Fruit fly (Drosophila melanogaster) whole organism, embryonic: ENCODE measurements around the gene pbl.

Source experiments
- CG10431 ChIP-seq: fragments of 200-800 bp; sonication (Bioruptor generic); optimal IDR thresholded peaks from 3 replicates; lab custom pipeline; 2018; ENCODE audit warnings: missing biosample characterization, mild to moderate bottlenecking, missing genetic modification characterization
- CG11093 ChIP-seq: fragments of 200-800 bp; sonication (Bioruptor generic); IDR thresholded peaks from 3 replicates; pipeline ENCODE4 v1.3.6; 2022; ENCODE audit warnings: missing biosample characterization, missing genetic modification characterization
- CG14710 ChIP-seq: fragments of 200-800 bp; sonication (Bioruptor generic); optimal IDR thresholded peaks from 3 replicates; lab custom pipeline; 2019; ENCODE audit warnings: missing biosample characterization, mild to moderate bottlenecking, missing genetic modification characterization, moderate library complexity
- CG18011 ChIP-seq: fragments of 200-800 bp; sonication (Bioruptor generic); optimal IDR thresholded peaks from 2 replicates; lab custom pipeline; 2017; ENCODE audit warnings: missing biosample characterization, missing genetic modification characterization, mild to moderate bottlenecking, moderate library complexity, missing genotype
- CG18262 ChIP-seq: fragments of 200-800 bp; optimal IDR thresholded peaks from 3 replicates; lab custom pipeline; 2019; ENCODE audit warnings: missing biosample characterization, mild to moderate bottlenecking, missing genetic modification characterization, moderate library complexity
- CG2712 ChIP-seq: fragments of 200-800 bp; optimal IDR thresholded peaks from 3 replicates; lab custom pipeline; 2019; ENCODE audit warnings: missing biosample characterization, mild to moderate bottlenecking, missing genetic modification characterization, moderate library complexity
- CG32767 ChIP-seq: fragments of 200-800 bp; sonication (Bioruptor generic); IDR thresholded peaks from 2 replicates; pipeline ENCODE4 v1.3.6; 2022; ENCODE audit warnings: missing biosample characterization, missing genetic modification characterization
- CG3726 ChIP-seq: fragments of 200-800 bp; sonication (Bioruptor generic); IDR thresholded peaks from 3 replicates; pipeline ENCODE4, ENCODE4 v1.3.6; 2022; ENCODE audit warnings: missing biosample characterization, missing genetic modification characterization
- CG4360 ChIP-seq: fragments of 200-800 bp; sonication (Bioruptor generic); IDR thresholded peaks from 2 replicates; pipeline ENCODE4 v1.3.6; 2022; ENCODE audit warnings: missing biosample characterization, missing genetic modification characterization
- CG6689 ChIP-seq: fragments of 200-800 bp; sonication (Bioruptor generic); IDR thresholded peaks from 2 replicates; pipeline ENCODE4 v1.3.6; 2022; ENCODE audit warnings: missing biosample characterization, missing genetic modification characterization
- CG6765 ChIP-seq: fragments of 200-800 bp; sonication (Bioruptor generic); optimal IDR thresholded peaks from 3 replicates; lab custom pipeline; 2017; ENCODE audit warnings: missing biosample characterization, mild to moderate bottlenecking, missing genetic modification characterization
- CG7271 ChIP-seq: fragments of 200-800 bp; sonication (Bioruptor generic); optimal IDR thresholded peaks from 2 replicates; lab custom pipeline; 2018; ENCODE audit warnings: missing biosample characterization, mild to moderate bottlenecking, missing genetic modification characterization, moderate library complexity
- CG8924 ChIP-seq: fragments of 200-800 bp; optimal IDR thresholded peaks from 3 replicates; lab custom pipeline; 2019; ENCODE audit warnings: missing biosample characterization, mild to moderate bottlenecking, missing genetic modification characterization, moderate library complexity
- CG9609 ChIP-seq: fragments of 200-800 bp; sonication (Bioruptor generic); optimal IDR thresholded peaks from 3 replicates; lab custom pipeline; 2016; ENCODE audit warnings: missing biosample characterization, missing genetic modification characterization
- CG9727 ChIP-seq: fragments of 200-800 bp; sonication (Bioruptor generic); optimal IDR thresholded peaks from 3 replicates; lab custom pipeline; 2017; ENCODE audit warnings: missing biosample characterization, mild to moderate bottlenecking, missing genetic modification characterization
- CG9797 ChIP-seq: fragments of 200-800 bp; sonication (Bioruptor generic); optimal IDR thresholded peaks from 3 replicates; lab custom pipeline; 2018; ENCODE audit warnings: missing biosample characterization, mild to moderate bottlenecking, missing genetic modification characterization
- D19B ChIP-seq: fragments of 200-800 bp; sonication (Bioruptor generic); optimal IDR thresholded peaks from 2 replicates; lab custom pipeline; 2017; ENCODE audit warnings: missing biosample characterization, mild to moderate bottlenecking, missing genetic modification characterization
- Deaf1 ChIP-seq: fragments of 200-800 bp; optimal IDR thresholded peaks from 3 replicates; lab custom pipeline; 2019; ENCODE audit warnings: missing biosample characterization, mild to moderate bottlenecking, missing genetic modification characterization, moderate library complexity
- Dfd ChIP-seq, 2 experiments: fragments of >200 bp; optimal IDR thresholded peaks; 2 replicates each; lab custom pipeline; 2017; ENCODE audit warnings: missing biosample characterization in 2 of 2, missing genetic modification characterization in 2 of 2
- Dll ChIP-seq: fragments of 200-800 bp; sonication (Bioruptor generic); IDR thresholded peaks from 4 replicates; pipeline ENCODE4 v1.3.6; 2022; ENCODE audit warnings: missing biosample characterization, missing genetic modification characterization; ENCODE audit not compliant: partially characterized antibody
- Ets65A ChIP-seq: fragments of 200-800 bp; sonication (Bioruptor generic); peaks from one replicate; lab custom pipeline; 2016; ENCODE audit warnings: missing biosample characterization, missing genetic modification characterization
- HLH3B ChIP-seq: fragments of 200-800 bp; sonication (Bioruptor generic); IDR thresholded peaks from 2 replicates; pipeline ENCODE4 v1.3.6; 2022; ENCODE audit warnings: missing biosample characterization, missing genetic modification characterization
- Hr51 ChIP-seq, 2 experiments: fragments of 200-800 bp; sonication (Bioruptor generic); optimal IDR thresholded peaks; 2 replicates in 1 of 2; 3 replicates in 1 of 2; lab custom pipeline; 2016 to 2018; ENCODE audit warnings: missing biosample characterization in 2 of 2, missing genetic modification characterization in 2 of 2, mild to moderate bottlenecking in 1 of 2, moderate library complexity in 1 of 2
- NC2α ChIP-seq: fragments of 200-800 bp; sonication (Bioruptor generic); optimal IDR thresholded peaks from 2 replicates; lab custom pipeline; 2016; ENCODE audit warnings: missing biosample characterization, missing genetic modification characterization
- Neu2 ChIP-seq: fragments of 200-800 bp; sonication (Bioruptor generic); optimal IDR thresholded peaks from 3 replicates; lab custom pipeline; 2016; ENCODE audit warnings: missing biosample characterization, missing genetic modification characterization, borderline replicate concordance
- Nf-YA ChIP-seq: fragments of 200-800 bp; sonication (Bioruptor generic); IDR thresholded peaks from 2 replicates; pipeline ENCODE4 v1.3.6; 2022; ENCODE audit warnings: missing biosample characterization, missing genetic modification characterization
- Sox100B ChIP-seq: fragments of 200-800 bp; sonication (Bioruptor generic); optimal IDR thresholded peaks from 3 replicates; lab custom pipeline; 2018; ENCODE audit warnings: missing biosample characterization, mild to moderate bottlenecking, missing genetic modification characterization
- Xrp1 ChIP-seq: fragments of 200-800 bp; sonication (Bioruptor generic); IDR thresholded peaks from 2 replicates; pipeline ENCODE4 v1.3.6; 2022; ENCODE audit warnings: missing biosample characterization, missing genetic modification characterization
- ac ChIP-seq: fragments of 200-800 bp; sonication (Bioruptor generic); optimal IDR thresholded peaks from 3 replicates; lab custom pipeline; 2017; ENCODE audit warnings: missing biosample characterization, mild to moderate bottlenecking, missing genetic modification characterization
- aop ChIP-seq: fragments of 200-800 bp; sonication (Bioruptor generic); IDR thresholded peaks from 2 replicates; pipeline ENCODE4 v1.3.6; 2022; ENCODE audit warnings: missing biosample characterization, missing genetic modification characterization
- bsh ChIP-seq, 2 experiments: fragments of 200-800 bp; sonication (Bioruptor generic); optimal IDR thresholded peaks; 2 replicates each; lab custom pipeline; 2017 to 2018; ENCODE audit warnings: mild to moderate bottlenecking in 2 of 2, missing biosample characterization in 2 of 2, missing genetic modification characterization in 2 of 2, moderate library complexity in 1 of 2
- cato ChIP-seq: fragments of 200-800 bp; sonication (Bioruptor generic); optimal IDR thresholded peaks from 2 replicates; lab custom pipeline; 2016; ENCODE audit warnings: missing biosample characterization, missing genetic modification characterization, borderline replicate concordance
- dimm ChIP-seq: fragments of 200-800 bp; sonication (Bioruptor generic); IDR thresholded peaks from 2 replicates; pipeline ENCODE4 v1.3.6; 2022; ENCODE audit warnings: missing biosample characterization, missing genetic modification characterization
- dysf ChIP-seq: fragments of 200-800 bp; sonication (Bioruptor generic); IDR thresholded peaks from 3 replicates; pipeline ENCODE4 v1.3.6; 2022; ENCODE audit warnings: missing biosample characterization, missing genetic modification characterization
- fd64A ChIP-seq: fragments of 200-800 bp; sonication (Bioruptor generic); optimal IDR thresholded peaks from 3 replicates; lab custom pipeline; 2018; ENCODE audit warnings: missing biosample characterization, mild to moderate bottlenecking, missing genetic modification characterization
- hth ChIP-seq: fragments of >200 bp; optimal IDR thresholded peaks from 2 replicates; lab custom pipeline; 2017; ENCODE audit warnings: inconsistent platforms
- mam ChIP-seq: fragments of 200-800 bp; sonication (Bioruptor generic); optimal IDR thresholded peaks from 3 replicates; lab custom pipeline; 2016; ENCODE audit warnings: missing biosample characterization, missing genetic modification characterization
- org-1 ChIP-seq: fragments of 200-800 bp; sonication (Bioruptor generic); optimal IDR thresholded peaks from 2 replicates; lab custom pipeline; 2017; ENCODE audit warnings: missing biosample characterization, missing genetic modification characterization
- pfk ChIP-seq: fragments of 200-800 bp; sonication (Bioruptor generic); optimal IDR thresholded peaks from 2 replicates; lab custom pipeline; 2018; ENCODE audit warnings: missing biosample characterization, mild to moderate bottlenecking, missing genetic modification characterization, moderate library complexity
- repo ChIP-seq: fragments of 200-800 bp; sonication (Bioruptor generic); optimal IDR thresholded peaks from 2 replicates; lab custom pipeline; 2016; ENCODE audit warnings: missing biosample characterization, missing genetic modification characterization
- sens ChIP-seq: fragments of 200-800 bp; sonication (Bioruptor generic); peaks from one replicate; lab custom pipeline; 2016; ENCODE audit warnings: missing biosample characterization, missing genetic modification characterization
- shn ChIP-seq: fragments of 200-800 bp; sonication (Bioruptor generic); optimal IDR thresholded peaks from 3 replicates; lab custom pipeline; 2016; ENCODE audit warnings: missing biosample characterization, missing genetic modification characterization
- sisA ChIP-seq: fragments of 200-800 bp; sonication (Bioruptor generic); IDR thresholded peaks from 2 replicates; pipeline ENCODE4 v1.3.6; 2022; ENCODE audit warnings: missing biosample characterization, missing genetic modification characterization
- zfh1 ChIP-seq: fragments of 200-800 bp; sonication (Bioruptor generic); IDR thresholded peaks from 3 replicates; pipeline ENCODE4 v1.3.6; 2022; ENCODE audit warnings: missing biosample characterization, missing genetic modification characterization

The pbl gene

DNA sequence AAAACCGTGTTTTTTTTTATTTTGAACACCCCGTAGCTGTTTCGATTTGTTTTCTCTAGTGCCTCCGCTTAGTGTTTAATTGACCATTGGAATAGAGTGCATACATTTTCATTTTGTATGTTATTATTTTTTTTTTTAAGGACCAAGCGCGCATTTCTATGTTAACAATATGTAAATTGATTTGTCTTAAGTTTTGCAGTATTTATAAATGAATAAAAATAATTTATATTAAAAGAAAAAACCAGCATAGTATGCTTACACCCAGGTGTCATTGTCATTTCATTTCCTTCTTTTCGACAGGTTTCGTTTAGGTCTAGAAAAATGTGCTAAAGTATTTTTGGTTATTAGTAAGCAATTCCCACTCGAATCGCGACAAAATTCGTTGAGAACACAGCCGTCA lies 17.2 kb downstream of the pbl start, which contains the start of gene eIF4E5:
Gene eIF4E5 (plus strand): TSS at position 301 of the 400 bp plus-strand sequence.
- no peak for TF ChIP-seq fd64A (GFP tag; lab: Kevin White, UChicago)

DNA sequence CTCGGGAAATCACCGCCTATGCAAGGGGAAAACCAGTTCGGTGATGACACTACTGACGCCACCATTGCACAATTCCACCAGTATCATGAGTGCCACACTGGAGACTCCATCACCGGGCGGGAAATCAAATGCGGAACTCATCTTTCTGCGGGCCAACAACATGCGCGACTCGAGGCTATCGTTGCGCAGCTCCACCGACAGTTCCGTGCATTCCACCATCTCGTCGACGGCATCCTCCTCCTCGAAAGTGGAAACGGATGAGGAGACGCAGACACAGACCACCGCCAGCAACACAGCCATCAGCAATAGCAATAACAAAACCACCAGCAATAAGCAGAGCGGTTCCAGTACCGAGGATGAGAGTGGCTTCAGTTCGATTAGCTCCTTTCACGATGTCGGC lies 17.9 kb downstream of the pbl start:
- TF ChIP-seq Ets65A (GFP tag; lab: Kevin White, UChicago) (peak; percentile 94), D19B (GFP tag; lab: Kevin White, UChicago) (no peak)

DNA sequence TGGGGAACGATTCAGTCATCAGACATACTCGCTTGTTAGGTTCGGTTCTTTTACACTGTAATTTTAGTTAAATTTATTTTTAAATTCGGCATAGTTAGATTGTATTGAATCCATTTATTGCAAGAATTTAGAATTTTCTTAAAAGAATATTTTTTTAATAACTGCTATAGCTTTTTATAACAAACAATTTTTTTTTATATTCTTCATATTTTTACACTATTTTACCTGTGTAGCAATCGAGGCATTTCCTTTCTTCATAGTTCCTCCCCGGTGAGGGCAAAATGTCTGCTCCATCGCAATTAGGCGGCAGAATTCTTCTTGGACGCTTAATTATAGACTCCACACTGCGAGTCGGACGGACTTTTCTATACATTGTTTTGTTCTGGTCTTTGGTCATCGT lies 21.2 kb downstream of the pbl start:
- 0 out of 3 replicates have a peak, but pooled peaks have one; percentile 38 for TF ChIP-seq zfh1 (GFP tag; lab: Robert Waterston, UW)
- TF ChIP-seq Sox100B (GFP tag; lab: Kevin White, UChicago), result no peak
- peak; percentile 8 for TF ChIP-seq sens (GFP tag; lab: Kevin White, UChicago)
- no peak for TF ChIP-seq aop (GFP tag; lab: Robert Waterston, UW)
- peak; percentile 54 for TF ChIP-seq CG18262 (tag; lab: Kevin White, UChicago)
- peak; percentile 58 for TF ChIP-seq CG2712 (tag; lab: Kevin White, UChicago)
- TF ChIP-seq Xrp1 (GFP tag; lab: Robert Waterston, UW), result peak; percentile 42; the same call in 1 of the 2 replicates
- peak; percentile 1 for TF ChIP-seq CG9727 (GFP tag; lab: Kevin White, UChicago)
- no peak for TF ChIP-seq dimm (GFP tag; lab: Robert Waterston, UW)
- no peak for TF ChIP-seq hth (lab: Kevin White, UChicago)

DNA sequence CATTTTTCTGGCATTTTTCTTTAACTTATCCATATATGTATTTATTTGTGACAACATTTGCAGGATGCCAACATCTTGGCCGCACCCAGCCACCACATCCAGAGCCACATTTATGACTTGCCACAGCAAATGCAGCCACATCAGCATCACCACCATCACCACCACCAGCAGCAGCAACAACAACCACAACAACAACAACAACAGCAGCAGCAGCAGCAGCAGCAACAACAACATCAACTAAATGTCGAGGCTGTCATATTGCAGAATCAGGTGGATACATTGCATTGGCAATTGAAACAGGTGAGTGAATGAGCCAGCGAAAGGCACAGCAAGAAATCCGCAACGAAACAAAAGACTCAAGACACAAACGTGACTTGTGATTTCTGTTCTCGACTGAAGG lies 21.8 kb downstream of the pbl start:
- TF ChIP-seq CG9797 (GFP tag; lab: Kevin White, UChicago) (no peak), Xrp1 (GFP tag; lab: Robert Waterston, UW) (no peak), CG4360 (peak; percentile 88), CG7271 (tag; lab: Kevin White, UChicago) (no peak), repo (GFP tag; lab: Kevin White, UChicago) (no peak), pfk (GFP tag; lab: Kevin White, UChicago) (no peak), Dfd (GFP tag; optimal IDR thresholded peaks at IDR 0.05; lab: Kevin White, UChicago) (peak in 1 of 2 experiments; percentile 28)

DNA sequence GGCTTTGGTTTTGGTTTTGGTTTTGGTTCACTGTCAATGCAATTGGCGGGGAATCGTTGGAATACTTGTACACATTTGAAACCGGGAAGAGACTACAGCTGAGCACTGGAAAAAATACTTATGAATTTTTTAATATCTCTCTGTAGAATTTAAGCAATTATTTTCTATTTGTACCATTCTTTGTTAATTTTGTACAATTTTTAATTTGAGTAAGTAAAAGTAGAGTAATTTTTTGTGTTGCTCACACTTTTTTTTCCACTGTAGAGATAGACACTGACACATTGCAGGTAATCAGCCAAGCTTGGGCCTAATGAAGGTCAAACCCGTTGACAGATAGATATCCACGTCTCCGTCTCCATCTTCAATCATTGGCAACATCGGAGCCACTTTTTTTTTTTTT lies 28.5 kb downstream of the pbl start:
- TF ChIP-seq NC2α, result no peak
- TF ChIP-seq CG11093 (GFP tag; lab: Robert Waterston, UW), result 0 out of 3 replicates have a peak, but pooled peaks have one; percentile 27
- no peak for TF ChIP-seq CG32767
- TF ChIP-seq shn (GFP tag; lab: Kevin White, UChicago), result no peak
- peak; percentile 60; the same call in 1 of the 3 replicates for TF ChIP-seq CG3726 (GFP tag; lab: Robert Waterston, UW)
- TF ChIP-seq org-1 (GFP tag; lab: Kevin White, UChicago), result peak; percentile 7
- TF ChIP-seq bsh (GFP tag; optimal IDR thresholded peaks at IDR 0.05; lab: Kevin White, UChicago), result peak in 1 of 2 experiments; percentile 29
- TF ChIP-seq CG10431 (GFP tag; lab: Kevin White, UChicago), result no peak
- peak; percentile 4 for TF ChIP-seq CG8924 (tag; lab: Kevin White, UChicago)
- TF ChIP-seq HLH3B (GFP tag; lab: Robert Waterston, UW), result peak; percentile 30; the same call in 1 of the 2 replicates
- no peak for TF ChIP-seq CG18011 (GFP tag; lab: Kevin White, UChicago)
- TF ChIP-seq CG6689 (GFP tag; lab: Robert Waterston, UW), result peak; percentile 43; the same call in 1 of the 2 replicates
- no peak for TF ChIP-seq mam (GFP tag; lab: Kevin White, UChicago)
- TF ChIP-seq CG9609, result no peak
- TF ChIP-seq CG6765 (GFP tag; lab: Kevin White, UChicago), result no peak
- TF ChIP-seq Dfd (GFP tag; optimal IDR thresholded peaks at IDR 0.05; lab: Kevin White, UChicago), result no peak
- peak; percentile 43; the same call in 2 of the 3 replicates for TF ChIP-seq dysf
- no peak for TF ChIP-seq Nf-YA (GFP tag; lab: Robert Waterston, UW)
- TF ChIP-seq sisA, result no peak
- TF ChIP-seq Deaf1 (tag; lab: Kevin White, UChicago), result no peak
- no peak for TF ChIP-seq cato (GFP tag; lab: Kevin White, UChicago)
- TF ChIP-seq Hr51 (GFP tag; optimal IDR thresholded peaks at IDR 0.05; lab: Kevin White, UChicago), result peak in 1 of 2 experiments; percentile 56
- no peak for TF ChIP-seq Neu2 (GFP tag; lab: Kevin White, UChicago)
- no peak for TF ChIP-seq ac
- TF ChIP-seq Dll (GFP tag; lab: Robert Waterston, UW), result no peak
- no peak for TF ChIP-seq CG14710 (tag; lab: Kevin White, UChicago)
